Worm (Caenorhabditis elegans) whole organism, midembryonic: Measurements from ENCODE around the gene F17C11.6.
A peak's percentile ranks its signal among the peaks of the same experiment; 100 is the strongest.

Experiments used
- T22C8.4 ChIP-seq: fragments of 200-800 bp; sonication (Bioruptor generic); IDR thresholded peaks from 2 replicates; pipeline ENCODE4 v1.3.6; 2022; ENCODE audit warnings: missing genetic modification characterization, missing compliant biosample characterization
- cog-1 ChIP-seq: sonication (generic microtip); optimal IDR thresholded peaks from 2 replicates; lab custom pipeline; 2016; ENCODE audit warnings: missing genetic modification characterization, missing compliant biosample characterization
- flt-1 ChIP-seq: fragments of 200-800 bp; sonication (Bioruptor generic); IDR thresholded peaks from 2 replicates; pipeline ENCODE4 v1.3.6; 2022; ENCODE audit warnings: missing genetic modification characterization, missing compliant biosample characterization
- klf-2 ChIP-seq: fragments of 200-800 bp; sonication (Bioruptor generic); conservative IDR thresholded peaks from 2 replicates; pipeline ENCODE4 v1.3.6; 2022; ENCODE audit warnings: missing genetic modification reagents, missing genetic modification characterization, missing compliant biosample characterization
- med-1 ChIP-seq: sonication (generic microtip); optimal IDR thresholded peaks from 2 replicates; lab custom pipeline; 2017; ENCODE audit warnings: missing genetic modification characterization, mild to moderate bottlenecking, missing compliant biosample characterization, antibody characterized with exemption, missing genetic modification reagents; ENCODE audit not compliant: insufficient read depth
- ref-1 ChIP-seq: fragments of 200-800 bp; sonication (Bioruptor generic); conservative IDR thresholded peaks from 2 replicates; pipeline ENCODE4 v1.3.6; 2022; ENCODE audit warnings: missing genetic modification reagents, missing genetic modification characterization, missing compliant biosample characterization
- tab-1 ChIP-seq: fragments of 200-800 bp; sonication (Bioruptor generic); IDR thresholded peaks from 2 replicates; pipeline ENCODE4 v1.3.6; 2022; ENCODE audit warnings: missing genetic modification characterization, missing compliant biosample characterization
- ztf-23 ChIP-seq: fragments of 200-800 bp; sonication (Bioruptor generic); IDR thresholded peaks from 2 replicates; pipeline ENCODE4 v1.3.6; 2022; ENCODE audit warnings: missing genetic modification reagents, missing genetic modification characterization, missing compliant biosample characterization
- ztf-29 ChIP-seq: fragments of 200-800 bp; sonication (Bioruptor generic); IDR thresholded peaks from 2 replicates; pipeline ENCODE4 v1.3.6; 2022; ENCODE audit warnings: missing genetic modification reagents, missing genetic modification characterization, missing compliant biosample characterization

The F17C11.6 gene

DNA sequence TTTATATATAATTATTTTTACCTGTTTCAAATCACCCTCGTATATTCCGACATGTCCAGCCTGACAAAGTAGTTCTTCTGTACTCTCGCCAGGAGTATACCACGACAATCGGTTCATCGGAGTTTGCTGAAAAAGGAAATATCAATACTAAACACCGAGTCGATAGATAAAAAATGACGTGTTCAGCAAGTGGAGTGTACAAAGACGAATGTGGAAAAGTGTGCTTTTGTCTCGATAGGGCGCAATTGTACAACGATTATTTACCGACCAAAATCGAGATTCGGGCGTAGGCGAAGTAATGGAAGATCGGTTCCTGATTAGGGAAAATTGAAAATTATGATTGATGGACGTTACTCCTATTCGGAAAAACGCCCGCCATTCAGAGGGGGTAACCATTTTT lies 5.6 kb downstream of the F17C11.6 start, which contains the start of gene vps-36:
Gene vps-36 (minus strand): TSS at position 126 of the 400 bp plus-strand sequence.
- TF ChIP-seq cog-1 (tag; lab: Kevin White, UChicago) (no peak), klf-2 (GFP tag; lab: Robert Waterston, UW) (no peak), T22C8.4 (GFP tag; lab: Robert Waterston, UW) (no peak), ztf-29 (GFP tag; lab: Robert Waterston, UW) (no peak), flt-1 (no peak), ref-1 (GFP tag; lab: Robert Waterston, UW) (no peak), med-1 (GFP tag; lab: Kevin White, UChicago) (no peak), tab-1 (GFP tag; lab: Robert Waterston, UW) (no peak), ztf-23 (no peak)

ce11 chrV:10961448-10961870 lies 6.5 kb downstream of the F17C11.6 start:
- TF ChIP-seq ref-1 (GFP tag; lab: Robert Waterston, UW) (no peak), ztf-23 (peak; percentile 65)

- TF ChIP-seq med-1 (GFP tag; lab: Kevin White, UChicago) (no peak), klf-2 (GFP tag; lab: Robert Waterston, UW) (no peak), ztf-23 (peak; percentile 100), ztf-29 (GFP tag; lab: Robert Waterston, UW) (no peak), T22C8.4 (GFP tag; lab: Robert Waterston, UW) (0 out of 2 replicates have a peak, but pooled peaks have one; percentile 25), flt-1 (peak; percentile 69), tab-1 (GFP tag; lab: Robert Waterston, UW) (no peak), cog-1 (tag; lab: Kevin White, UChicago) (peak; percentile 86), ref-1 (GFP tag; lab: Robert Waterston, UW) (no peak)
Measured at ce11 chrV:10965501-10965900, 10.6 kb downstream of the F17C11.6 start, which contains the start of the genes ctf-4 and eef-1G. Gene ctf-4, minus strand, starts transcription at chrV:10965539. Gene eef-1G, plus strand, starts transcription at chrV:10965719.

- TF ChIP-seq tab-1 (GFP tag; lab: Robert Waterston, UW) (no peak), med-1 (GFP tag; lab: Kevin White, UChicago) (no peak), ztf-29 (GFP tag; lab: Robert Waterston, UW) (no peak), klf-2 (GFP tag; lab: Robert Waterston, UW) (no peak), T22C8.4 (GFP tag; lab: Robert Waterston, UW) (no peak), ref-1 (GFP tag; lab: Robert Waterston, UW) (no peak), ztf-23 (no peak)
Measured at ce11 chrV:10966874-10967273, 12.0 kb downstream of the F17C11.6 start.

DNA sequence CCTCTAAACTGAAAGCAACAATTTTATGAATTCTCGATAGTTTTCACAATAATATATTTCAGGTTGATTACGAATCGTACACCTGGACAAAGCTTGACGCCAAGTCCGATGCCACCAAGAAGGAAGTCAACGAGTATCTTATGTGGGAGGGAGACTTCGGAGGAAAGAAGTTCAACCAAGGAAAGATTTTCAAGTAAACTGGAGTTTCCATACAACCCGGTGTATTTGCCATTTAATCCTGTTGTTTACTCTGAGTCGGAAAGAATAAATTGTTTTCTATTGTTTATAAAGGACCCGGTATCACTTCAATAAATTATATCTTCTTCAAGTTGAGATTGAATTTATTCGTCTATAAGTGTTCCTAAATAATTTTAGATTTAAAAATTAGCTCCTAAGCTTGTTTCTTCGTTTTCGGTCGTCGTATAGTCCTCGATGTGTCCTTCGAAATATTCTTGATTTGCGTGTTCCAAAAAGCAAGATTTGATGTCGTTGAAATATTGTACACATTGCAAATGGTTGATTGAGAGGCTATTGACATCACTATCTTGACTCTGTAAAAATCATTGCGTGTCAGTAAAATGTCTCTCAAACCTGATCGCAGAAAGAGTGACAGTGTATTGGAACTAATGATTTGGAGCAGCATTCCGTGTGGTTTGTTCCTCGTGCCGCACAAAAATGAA lies 12.8 kb downstream of the F17C11.6 start:
- TF ChIP-seq flt-1 (no peak), tab-1 (GFP tag; lab: Robert Waterston, UW) (no peak), ztf-23 (no peak), klf-2 (GFP tag; lab: Robert Waterston, UW) (no peak), cog-1 (tag; lab: Kevin White, UChicago) (no peak), ztf-29 (GFP tag; lab: Robert Waterston, UW) (no peak), T22C8.4 (GFP tag; lab: Robert Waterston, UW) (no peak), med-1 (GFP tag; lab: Kevin White, UChicago) (no peak), ref-1 (GFP tag; lab: Robert Waterston, UW) (no peak)

ce11 chrV:10970070-10970469 lies 15.1 kb downstream of the F17C11.6 start, which contains the start of gene F17C11.22:
Gene F17C11.22, minus strand, starts transcription at chrV:10970170.
- no peak for TF ChIP-seq T22C8.4 (GFP tag; lab: Robert Waterston, UW)
- TF ChIP-seq flt-1: no peak
- TF ChIP-seq med-1 (GFP tag; lab: Kevin White, UChicago): no peak
- no peak for TF ChIP-seq ref-1 (GFP tag; lab: Robert Waterston, UW)
- no peak for TF ChIP-seq tab-1 (GFP tag; lab: Robert Waterston, UW)
- TF ChIP-seq cog-1 (tag; lab: Kevin White, UChicago): no peak
- TF ChIP-seq ztf-23: no peak
- no peak for TF ChIP-seq klf-2 (GFP tag; lab: Robert Waterston, UW)
- TF ChIP-seq ztf-29 (GFP tag; lab: Robert Waterston, UW): no peak

DNA sequence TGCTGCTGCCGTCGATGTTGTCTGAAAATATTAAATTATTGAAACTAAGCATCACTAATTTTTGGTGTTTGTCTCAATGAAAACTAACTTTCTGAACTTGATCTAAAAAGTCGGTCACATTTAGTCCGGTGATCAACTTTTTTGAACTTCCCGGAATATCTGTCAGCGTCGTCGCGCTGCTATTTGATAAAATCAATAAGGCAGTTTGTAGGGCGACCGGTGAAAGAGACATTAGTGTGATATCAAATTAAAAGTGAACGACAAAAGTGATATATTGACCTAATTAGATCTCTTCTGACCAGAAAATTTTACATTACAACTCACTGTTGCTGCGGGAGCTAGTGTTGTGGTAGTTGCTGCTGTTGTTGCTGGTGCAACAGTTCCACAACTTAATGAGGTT lies 16.0 kb downstream of the F17C11.6 start:
- TF ChIP-seq ztf-23: no peak
- no peak for TF ChIP-seq cog-1 (tag; lab: Kevin White, UChicago)
- TF ChIP-seq tab-1 (GFP tag; lab: Robert Waterston, UW): no peak
- TF ChIP-seq klf-2 (GFP tag; lab: Robert Waterston, UW): no peak
- no peak for TF ChIP-seq ztf-29 (GFP tag; lab: Robert Waterston, UW)
- no peak for TF ChIP-seq flt-1
- no peak for TF ChIP-seq med-1 (GFP tag; lab: Kevin White, UChicago)
- no peak for TF ChIP-seq T22C8.4 (GFP tag; lab: Robert Waterston, UW)
- no peak for TF ChIP-seq ref-1 (GFP tag; lab: Robert Waterston, UW)

- TF ChIP-seq ztf-29 (GFP tag; lab: Robert Waterston, UW) (no peak), klf-2 (GFP tag; lab: Robert Waterston, UW) (no peak), flt-1 (no peak)
Measured at ce11 chrV:10975091-10975490, 20.2 kb downstream of the F17C11.6 start.

DNA sequence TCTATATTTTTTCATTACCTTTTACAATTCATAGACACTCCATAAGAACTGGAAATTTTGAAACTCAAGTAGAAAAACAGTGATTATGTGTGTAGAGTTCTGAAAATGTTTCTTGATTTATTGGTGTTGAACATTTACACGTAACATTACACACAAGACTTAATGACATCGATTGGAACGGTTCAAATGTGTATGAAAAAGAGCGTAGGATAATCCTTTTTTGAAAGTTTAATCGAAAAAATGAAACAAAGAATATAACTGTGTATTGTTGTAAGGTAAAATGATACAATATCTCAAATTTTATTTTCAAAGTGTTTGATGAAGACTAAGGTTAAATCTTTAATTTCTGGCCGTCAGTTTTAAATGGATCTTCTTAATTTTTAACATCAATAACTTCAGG lies 26.2 kb downstream of the F17C11.6 start, which contains the start of gene fig-1:
Gene fig-1 (minus strand): TSS at position 101 of the 400 bp plus-strand sequence.
- TF ChIP-seq cog-1 (tag; lab: Kevin White, UChicago) (no peak), med-1 (GFP tag; lab: Kevin White, UChicago) (no peak), flt-1 (no peak), ref-1 (GFP tag; lab: Robert Waterston, UW) (no peak), ztf-29 (GFP tag; lab: Robert Waterston, UW) (no peak), tab-1 (GFP tag; lab: Robert Waterston, UW) (no peak), T22C8.4 (GFP tag; lab: Robert Waterston, UW) (no peak), ztf-23 (no peak), klf-2 (GFP tag; lab: Robert Waterston, UW) (no peak)
